Fruit fly (Drosophila melanogaster): ENCODE results near the gene CG33203.
A peak's percentile ranks its signal among the peaks of the same experiment; 100 is the strongest.

- TF ChIP-seq EcR (GFP tag; optimal IDR thresholded peaks at IDR 0.05) (peak in 1 of 2 experiments; percentile 4), psq (optimal IDR thresholded peaks at IDR 0.05) (no peak), CG8478 (optimal IDR thresholded peaks at IDR 0.05) (no peak), pan (optimal IDR thresholded peaks at IDR 0.05) (no peak)
Measured at dm6 chr3R:28857287-28858024, 30.1 kb downstream of the CG33203 start.
